Worm (Caenorhabditis elegans) whole organism, L3 larva: Measurements from ENCODE around the gene F19F10.3.

Experiments used
- ama-1 ChIP-seq: fragments of 150-350 bp; optimal IDR thresholded peaks from 2 replicates; lab custom pipeline; 2018
- egl-27 ChIP-seq: sonication (generic microtip); optimal IDR thresholded peaks from 4 replicates; lab custom pipeline; 2017; ENCODE audit warnings: missing biosample characterization, missing genetic modification reagents, missing genetic modification characterization
- elt-1 ChIP-seq: fragments of 150-350 bp; optimal IDR thresholded peaks from 2 replicates; lab custom pipeline; 2014; ENCODE audit warnings: missing biosample characterization, missing genetic modification characterization
- fos-1 ChIP-seq: fragments of 150-350 bp; optimal IDR thresholded peaks from 2 replicates; lab custom pipeline; 2014; ENCODE audit warnings: missing biosample characterization, missing genetic modification characterization
- hmg-11 ChIP-seq: sonication (generic microtip); optimal IDR thresholded peaks from 2 replicates; lab custom pipeline; 2016; ENCODE audit warnings: missing genetic modification characterization, missing compliant biosample characterization
- lin-39 ChIP-seq: fragments of 150-350 bp; optimal IDR thresholded peaks from 2 replicates; lab custom pipeline; 2018; ENCODE audit warnings: missing biosample characterization, missing genetic modification reagents, missing genetic modification characterization
- nhr-12 ChIP-seq: fragments of 150-350 bp; optimal IDR thresholded peaks from 2 replicates; lab custom pipeline; 2014; ENCODE audit warnings: missing biosample characterization, missing genetic modification characterization
- nhr-23 ChIP-seq: fragments of 150-350 bp; optimal IDR thresholded peaks from 2 replicates; lab custom pipeline; 2014; ENCODE audit warnings: missing biosample characterization, missing genetic modification reagents, missing genetic modification characterization
- pha-4 ChIP-seq: fragments of 150-350 bp; optimal IDR thresholded peaks from 2 replicates; lab custom pipeline; 2014; ENCODE audit warnings: missing biosample characterization, missing genetic modification reagents, missing genetic modification characterization
- pqm-1 ChIP-seq: fragments of 150-350 bp; optimal IDR thresholded peaks from 2 replicates; lab custom pipeline; 2017; ENCODE audit warnings: missing biosample characterization, missing genetic modification characterization, inconsistent platforms
- skn-1 ChIP-seq: fragments of 150-350 bp; optimal IDR thresholded peaks from 2 replicates; lab custom pipeline; 2014; ENCODE audit warnings: missing biosample characterization, missing genetic modification characterization
- snpc-4 ChIP-seq: fragments of 150-350 bp; optimal IDR thresholded peaks from 2 replicates; lab custom pipeline; 2014; ENCODE audit warnings: missing biosample characterization, missing genetic modification characterization
- unc-62 ChIP-seq: fragments of 150-350 bp; sonication (generic microtip); optimal IDR thresholded peaks from 4 replicates; lab custom pipeline; 2014; ENCODE audit warnings: missing biosample characterization, missing genetic modification reagents, missing genetic modification characterization
- ztf-11 ChIP-seq: fragments of 150-350 bp; optimal IDR thresholded peaks from 2 replicates; lab custom pipeline; 2014; ENCODE audit warnings: missing biosample characterization, missing genetic modification characterization

- TF ChIP-seq nhr-12 (tag; lab: Kevin White, UChicago) (no peak), pqm-1 (tag; lab: Kevin White, UChicago) (no peak), lin-39 (no peak), elt-1 (tag; lab: Kevin White, UChicago) (no peak), snpc-4 (peak; percentile 83), fos-1 (tag; lab: Kevin White, UChicago) (no peak), ztf-11 (tag; lab: Kevin White, UChicago) (no peak), hmg-11 (tag; lab: Kevin White, UChicago) (peak; percentile 18), nhr-23 (peak; percentile 76), pha-4 (tag; lab: Kevin White, UChicago) (peak; percentile 67), unc-62 (GFP tag; lab: Kevin White, UChicago) (no peak), ama-1 (no peak), skn-1 (tag; lab: Kevin White, UChicago) (no peak), egl-27 (tag; lab: Kevin White, UChicago) (no peak)
These were observed 23.6 kb downstream of the F19F10.3 start, which contains the start of the genes snu-66 and ints-9 for ce11 chrV:7575563-7575962.
